Fruit fly (Drosophila melanogaster): ENCODE results near the gene CG17264.

Gene CG17264

DNA sequence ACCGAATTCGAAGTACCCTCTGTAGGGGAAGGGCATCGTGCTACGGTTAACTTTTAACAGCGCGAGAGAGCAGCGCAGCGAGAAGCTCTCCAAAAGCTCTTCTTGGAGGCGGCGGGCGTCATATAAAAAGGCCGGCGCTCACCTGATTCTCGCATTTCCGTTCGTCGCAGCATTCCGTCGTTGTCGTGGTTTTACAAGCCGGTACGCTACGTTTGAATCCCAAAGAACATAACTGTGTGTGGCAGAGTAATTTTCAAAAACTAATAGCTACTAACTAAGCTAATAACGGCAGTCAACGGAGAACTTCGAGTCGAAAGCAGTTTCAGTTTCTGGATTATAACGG lies 38.1 kb downstream of the CG17264 start, which contains the start of gene FASN1:
Gene FASN1 (plus strand): TSS at position 151 of the 343 bp plus-strand sequence.
- TF ChIP-seq Sp1 (GFP tag; optimal IDR thresholded peaks at IDR 0.05) (peak; percentile 27), CG9705 (GFP tag; optimal IDR thresholded peaks at IDR 0.05) (no peak), sage (GFP tag; optimal IDR thresholded peaks at IDR 0.05) (no peak), sv (GFP tag; optimal IDR thresholded peaks at IDR 0.05) (no peak), Dif (GFP tag; optimal IDR thresholded peaks at IDR 0.05; ENCODE audit: partially characterized antibody) (peak; percentile 72), lola (GFP tag; optimal IDR thresholded peaks at IDR 0.05) (no peak), dmrt93B (GFP tag; optimal IDR thresholded peaks at IDR 0.05) (no peak), ey (GFP tag; optimal IDR thresholded peaks at IDR 0.05) (no peak), Hr78 (GFP tag; optimal IDR thresholded peaks at IDR 0.05) (no peak), pan (optimal IDR thresholded peaks at IDR 0.05) (no peak), jim (GFP tag; optimal IDR thresholded peaks at IDR 0.05) (no peak), Vsx2 (GFP tag; optimal IDR thresholded peaks at IDR 0.05; ENCODE audit: partially characterized antibody) (no peak), dsf (GFP tag; optimal IDR thresholded peaks at IDR 0.05; ENCODE audit: borderline replicate concordance) (no peak), usp (GFP tag; optimal IDR thresholded peaks at IDR 0.05) (no peak), brk (GFP tag; optimal IDR thresholded peaks at IDR 0.05) (no peak), foxo (GFP tag; optimal IDR thresholded peaks at IDR 0.05) (no peak), dl (GFP tag; optimal IDR thresholded peaks at IDR 0.05; ENCODE audit: insufficient read depth in 1 of 2, partially characterized antibody in 2 of 2) (no peak), rgr (GFP tag; optimal IDR thresholded peaks at IDR 0.05) (peak; percentile 26), HLH106 (tag; optimal IDR thresholded peaks at IDR 0.05) (peak; percentile 29), br (GFP tag; optimal IDR thresholded peaks at IDR 0.05) (peak; percentile 17), psq (GFP tag; optimal IDR thresholded peaks at IDR 0.05) (no peak), Hnf4 (GFP tag; optimal IDR thresholded peaks at IDR 0.05) (no peak), Dfd (GFP tag; optimal IDR thresholded peaks at IDR 0.05) (no peak), GATAd (GFP tag; optimal IDR thresholded peaks at IDR 0.05) (no peak), Abd-B (GFP tag; optimal IDR thresholded peaks at IDR 0.05) (no peak), Myc (optimal IDR thresholded peaks at IDR 0.05) (no peak), CrebA (GFP tag; optimal IDR thresholded peaks at IDR 0.05; ENCODE audit: borderline replicate concordance) (no peak), N (GFP tag; optimal IDR thresholded peaks at IDR 0.05) (no peak), Rel (GFP tag; optimal IDR thresholded peaks at IDR 0.05) (no peak), Rel (tag; optimal IDR thresholded peaks at IDR 0.05) (peak; percentile 47), Jra (GFP tag; optimal IDR thresholded peaks at IDR 0.05) (peak; percentile 48), Mio (GFP tag; optimal IDR thresholded peaks at IDR 0.05) (no peak), h (GFP tag; optimal IDR thresholded peaks at IDR 0.05) (peak; percentile 23), Hr83 (GFP tag; optimal IDR thresholded peaks at IDR 0.05; ENCODE audit: poor library complexity, severe bottlenecking) (peak; percentile 70), CG32264 (GFP tag; optimal IDR thresholded peaks at IDR 0.05) (no peak), OdsH (GFP tag; optimal IDR thresholded peaks at IDR 0.05) (no peak), woc (GFP tag; optimal IDR thresholded peaks at IDR 0.05) (no peak)

dm6 chr2L:3057951-3058771 lies 39.9 kb downstream of the CG17264 start:
- no peak for TF ChIP-seq woc (GFP tag; optimal IDR thresholded peaks at IDR 0.05)
- no peak for TF ChIP-seq br (GFP tag; optimal IDR thresholded peaks at IDR 0.05)
- no peak for TF ChIP-seq Jra (GFP tag; optimal IDR thresholded peaks at IDR 0.05)
- TF ChIP-seq sage (GFP tag; optimal IDR thresholded peaks at IDR 0.05) = no peak
- no peak for TF ChIP-seq Myc (optimal IDR thresholded peaks at IDR 0.05)
- TF ChIP-seq Vsx2 (GFP tag; optimal IDR thresholded peaks at IDR 0.05; ENCODE audit: partially characterized antibody) = no peak
- peak; percentile 93 for TF ChIP-seq h (GFP tag; optimal IDR thresholded peaks at IDR 0.05)
- TF ChIP-seq dl (GFP tag; optimal IDR thresholded peaks at IDR 0.05; ENCODE audit: insufficient read depth in 1 of 2, partially characterized antibody in 2 of 2) = no peak
- TF ChIP-seq sv (GFP tag; optimal IDR thresholded peaks at IDR 0.05) = no peak
- TF ChIP-seq psq (GFP tag; optimal IDR thresholded peaks at IDR 0.05) = no peak
- no peak for TF ChIP-seq Rel (GFP tag; optimal IDR thresholded peaks at IDR 0.05)
- peak; percentile 70 for TF ChIP-seq Rel (tag; optimal IDR thresholded peaks at IDR 0.05)
- no peak for TF ChIP-seq lola (GFP tag; optimal IDR thresholded peaks at IDR 0.05)
- TF ChIP-seq Sp1 (GFP tag; optimal IDR thresholded peaks at IDR 0.05) = no peak
- no peak for TF ChIP-seq CG9705 (GFP tag; optimal IDR thresholded peaks at IDR 0.05)
- TF ChIP-seq Dif (GFP tag; optimal IDR thresholded peaks at IDR 0.05; ENCODE audit: partially characterized antibody) = no peak
- TF ChIP-seq rgr (GFP tag; optimal IDR thresholded peaks at IDR 0.05) = peak; percentile 11
- no peak for TF ChIP-seq CrebA (GFP tag; optimal IDR thresholded peaks at IDR 0.05; ENCODE audit: borderline replicate concordance)
- TF ChIP-seq Hr83 (GFP tag; optimal IDR thresholded peaks at IDR 0.05; ENCODE audit: poor library complexity, severe bottlenecking) = peak; percentile 52
- no peak for TF ChIP-seq Dfd (GFP tag; optimal IDR thresholded peaks at IDR 0.05)
- TF ChIP-seq fru (GFP tag; optimal IDR thresholded peaks at IDR 0.05) = peak; percentile 22
- TF ChIP-seq ey (GFP tag; optimal IDR thresholded peaks at IDR 0.05) = no peak
- TF ChIP-seq OdsH (GFP tag; optimal IDR thresholded peaks at IDR 0.05) = peak; percentile 14

Measured in whole organism, wandering third instar larva.